Fruit fly (Drosophila melanogaster) whole organism, embryonic: Measurements from ENCODE around the gene CG34409.

Source experiments
- Asciz ChIP-seq: fragments of 200-800 bp; sonication (Bioruptor generic); optimal IDR thresholded peaks from 2 replicates; lab custom pipeline; 2017; ENCODE audit warnings: missing biosample characterization, mild to moderate bottlenecking, missing genetic modification characterization, missing genetic modification reagents
- Atf6 ChIP-seq: fragments of 200-800 bp; sonication (Bioruptor generic); IDR thresholded peaks from 2 replicates; pipeline ENCODE4 v1.3.6; 2022; ENCODE audit warnings: missing biosample characterization, missing genetic modification characterization
- CG10654 ChIP-seq: fragments of 200-800 bp; sonication (Bioruptor generic); optimal IDR thresholded peaks from 2 replicates; lab custom pipeline; 2016; ENCODE audit warnings: missing biosample characterization, missing genetic modification characterization
- CG10979 ChIP-seq: fragments of 200-800 bp; sonication (Bioruptor generic); optimal IDR thresholded peaks from 2 replicates; lab custom pipeline; 2018; ENCODE audit warnings: missing biosample characterization, mild to moderate bottlenecking, missing genetic modification characterization, moderate library complexity
- CG11093 ChIP-seq: fragments of 200-800 bp; sonication (Bioruptor generic); IDR thresholded peaks from 3 replicates; pipeline ENCODE4 v1.3.6; 2022; ENCODE audit warnings: missing biosample characterization, missing genetic modification characterization
- CG13624 ChIP-seq: fragments of 200-800 bp; sonication (Bioruptor generic); optimal IDR thresholded peaks from 2 replicates; lab custom pipeline; 2016; ENCODE audit warnings: missing biosample characterization, missing genetic modification characterization
- CG13894 ChIP-seq: fragments of 200-800 bp; sonication (Bioruptor generic); optimal IDR thresholded peaks from 3 replicates; lab custom pipeline; 2018; ENCODE audit warnings: missing biosample characterization, mild to moderate bottlenecking, missing genetic modification characterization, moderate library complexity
- CG15514 ChIP-seq: fragments of 200-800 bp; sonication (Bioruptor generic); optimal IDR thresholded peaks from 3 replicates; lab custom pipeline; 2017; ENCODE audit warnings: missing biosample characterization, missing genetic modification characterization, mild to moderate bottlenecking, moderate library complexity, missing genetic modification reagents
- CG2202 ChIP-seq: fragments of 200-800 bp; sonication (Bioruptor generic); optimal IDR thresholded peaks from 2 replicates; lab custom pipeline; 2018; ENCODE audit warnings: missing biosample characterization, mild to moderate bottlenecking, missing genetic modification characterization
- CG34376 ChIP-seq: fragments of 200-800 bp; sonication (Bioruptor generic); optimal IDR thresholded peaks from 2 replicates; lab custom pipeline; 2018; ENCODE audit warnings: missing biosample characterization, mild to moderate bottlenecking, missing genetic modification characterization
- CG42726 ChIP-seq: fragments of 200-800 bp; sonication (Bioruptor generic); IDR thresholded peaks from 2 replicates; pipeline ENCODE4 v1.3.6; 2022; ENCODE audit warnings: missing biosample characterization, missing genetic modification characterization; ENCODE audit not compliant: partially characterized antibody
- CG4282 ChIP-seq: fragments of 200-800 bp; sonication (Bioruptor generic); optimal IDR thresholded peaks from 2 replicates; lab custom pipeline; 2016; ENCODE audit warnings: missing biosample characterization, missing genetic modification characterization
- CG4328 ChIP-seq: fragments of 200-800 bp; sonication (Bioruptor generic); optimal IDR thresholded peaks from 3 replicates; lab custom pipeline; 2017; ENCODE audit warnings: missing biosample characterization, missing genetic modification reagents, missing genetic modification characterization
- CG4360 ChIP-seq: fragments of 200-800 bp; sonication (Bioruptor generic); IDR thresholded peaks from 2 replicates; pipeline ENCODE4 v1.3.6; 2022; ENCODE audit warnings: missing biosample characterization, missing genetic modification characterization
- CG6813 ChIP-seq: fragments of 200-800 bp; sonication (Bioruptor generic); optimal IDR thresholded peaks from 2 replicates; lab custom pipeline; 2017; ENCODE audit warnings: missing biosample characterization, missing genetic modification characterization, mild to moderate bottlenecking, moderate library complexity, missing genetic modification reagents
- Dll ChIP-seq: fragments of 200-800 bp; sonication (Bioruptor generic); IDR thresholded peaks from 4 replicates; pipeline ENCODE4 v1.3.6; 2022; ENCODE audit warnings: missing biosample characterization, missing genetic modification characterization; ENCODE audit not compliant: partially characterized antibody
- Eip74EF ChIP-seq, 2 experiments: fragments of 200-800 bp in 1 of 2; fragments of >200 bp in 1 of 2; sonication (Bioruptor generic) in 1 of 2; optimal IDR thresholded peaks; 2 replicates each; lab custom pipeline; 2017 to 2019; ENCODE audit warnings: missing biosample characterization in 2 of 2, missing genetic modification characterization in 2 of 2, mild to moderate bottlenecking in 1 of 2, moderate library complexity in 1 of 2
- Jarid2 ChIP-seq: fragments of 200-800 bp; sonication (Bioruptor generic); optimal IDR thresholded peaks from 3 replicates; lab custom pipeline; 2017; ENCODE audit warnings: mild to moderate bottlenecking, missing biosample characterization, missing genetic modification reagents, missing genetic modification characterization
- Lpt ChIP-seq: fragments of >200 bp; optimal IDR thresholded peaks from 2 replicates; lab custom pipeline; 2018; ENCODE audit warnings: missing biosample characterization, missing genetic modification characterization
- Side ChIP-seq: fragments of 200-800 bp; sonication (Bioruptor generic); optimal IDR thresholded peaks from 2 replicates; lab custom pipeline; 2016; ENCODE audit warnings: missing biosample characterization, missing genetic modification characterization
- Trl ChIP-seq, 3 experiments: fragments of >200 bp in 2 of 3; fragments of 200-800 bp in 1 of 3; sonication (Bioruptor generic) in 1 of 3; optimal IDR thresholded peaks; 2 replicates in 1 of 3; 3 replicates in 2 of 3; lab custom pipeline; 2016 to 2017; ENCODE audit warnings: missing biosample characterization in 1 of 3, missing genetic modification characterization in 1 of 3
- Xbp1 ChIP-seq: fragments of 200-800 bp; sonication (Bioruptor generic); optimal IDR thresholded peaks from 3 replicates; lab custom pipeline; 2016; ENCODE audit warnings: missing biosample characterization, mild to moderate bottlenecking, missing genetic modification characterization
- ac ChIP-seq: fragments of 200-800 bp; sonication (Bioruptor generic); optimal IDR thresholded peaks from 3 replicates; lab custom pipeline; 2017; ENCODE audit warnings: missing biosample characterization, mild to moderate bottlenecking, missing genetic modification characterization
- ase ChIP-seq: fragments of 200-800 bp; sonication (Bioruptor generic); IDR thresholded peaks from 3 replicates; pipeline ENCODE4 v1.3.6; 2022; ENCODE audit warnings: missing biosample characterization, missing genetic modification characterization
- bcd ChIP-seq: fragments of 200-800 bp; sonication (Bioruptor generic); optimal IDR thresholded peaks from 2 replicates; lab custom pipeline; 2017; ENCODE audit warnings: missing biosample characterization, mild to moderate bottlenecking, missing genetic modification characterization
- bsh ChIP-seq, 2 experiments: fragments of 200-800 bp; sonication (Bioruptor generic); optimal IDR thresholded peaks; 2 replicates each; lab custom pipeline; 2017 to 2018; ENCODE audit warnings: mild to moderate bottlenecking in 2 of 2, missing biosample characterization in 2 of 2, missing genetic modification characterization in 2 of 2, moderate library complexity in 1 of 2
- chif ChIP-seq, 2 experiments: fragments of 200-800 bp; sonication (Bioruptor generic); optimal IDR thresholded peaks; 3 replicates each; lab custom pipeline; 2016; ENCODE audit warnings: missing biosample characterization in 2 of 2, missing genetic modification characterization in 2 of 2
- cwo ChIP-seq: fragments of 200-800 bp; sonication (Bioruptor generic); optimal IDR thresholded peaks from 3 replicates; lab custom pipeline; 2017; ENCODE audit warnings: missing biosample characterization, missing genetic modification characterization, mild to moderate bottlenecking, moderate library complexity, missing genetic modification reagents
- disco-r ChIP-seq: fragments of 200-800 bp; sonication (Bioruptor generic); optimal IDR thresholded peaks from 2 replicates; lab custom pipeline; 2016; ENCODE audit warnings: missing biosample characterization, missing genetic modification characterization
- dm ChIP-seq: fragments of 200-800 bp; sonication (Bioruptor generic); optimal IDR thresholded peaks from 3 replicates; lab custom pipeline; 2016; ENCODE audit warnings: missing biosample characterization, missing genetic modification characterization
- ewg ChIP-seq: fragments of 200-800 bp; sonication (Bioruptor generic); optimal IDR thresholded peaks from 3 replicates; lab custom pipeline; 2017; ENCODE audit warnings: mild to moderate bottlenecking, missing biosample characterization, missing genetic modification reagents, missing genetic modification characterization
- fd96Cb ChIP-seq: fragments of 200-800 bp; sonication (Bioruptor generic); optimal IDR thresholded peaks from 2 replicates; lab custom pipeline; 2018; ENCODE audit warnings: missing biosample characterization, mild to moderate bottlenecking, missing genetic modification characterization, moderate library complexity
- fu2 ChIP-seq: fragments of 200-800 bp; sonication (Bioruptor generic); optimal IDR thresholded peaks from 2 replicates; lab custom pipeline; 2016; ENCODE audit warnings: missing biosample characterization, missing genetic modification characterization
- gce ChIP-seq: fragments of 200-800 bp; sonication (Bioruptor generic); IDR thresholded peaks from 3 replicates; pipeline ENCODE4 v1.3.6; 2022; ENCODE audit warnings: missing biosample characterization, missing genetic modification characterization
- gro ChIP-seq: fragments of 200-800 bp; sonication (Bioruptor generic); optimal IDR thresholded peaks from 2 replicates; lab custom pipeline; 2016; ENCODE audit warnings: missing biosample characterization, missing genetic modification characterization
- gsb ChIP-seq: fragments of 200-800 bp; sonication (Bioruptor generic); IDR thresholded peaks from 2 replicates; pipeline ENCODE4 v1.3.6; 2022; ENCODE audit warnings: missing biosample characterization, missing genetic modification characterization
- h ChIP-seq: fragments of >200 bp; optimal IDR thresholded peaks from 2 replicates; lab custom pipeline; 2017
- hth ChIP-seq: fragments of >200 bp; optimal IDR thresholded peaks from 2 replicates; lab custom pipeline; 2017; ENCODE audit warnings: inconsistent platforms
- lbe ChIP-seq: fragments of 200-800 bp; sonication (Bioruptor generic); optimal IDR thresholded peaks from 2 replicates; lab custom pipeline; 2016; ENCODE audit warnings: missing biosample characterization, mild to moderate bottlenecking, missing genetic modification characterization
- nom ChIP-seq: fragments of 200-800 bp; sonication (Bioruptor generic); optimal IDR thresholded peaks from 2 replicates; lab custom pipeline; 2017; ENCODE audit warnings: missing biosample characterization, missing genetic modification characterization, mild to moderate bottlenecking, moderate library complexity, missing genetic modification reagents
- org-1 ChIP-seq: fragments of 200-800 bp; sonication (Bioruptor generic); optimal IDR thresholded peaks from 2 replicates; lab custom pipeline; 2017; ENCODE audit warnings: missing biosample characterization, missing genetic modification characterization
- pan ChIP-seq, 4 experiments: fragments of >200 bp in 3 of 4; fragments of 200-800 bp in 1 of 4; sonication (Bioruptor generic) in 1 of 4; optimal IDR thresholded peaks in 3 of 4; IDR thresholded peaks in 1 of 4; 2 replicates each; pipeline versions ENCODE4 v1.3.6 to Lab custom; 2017 to 2022; ENCODE audit warnings: missing biosample characterization in 2 of 4, missing genetic modification characterization in 2 of 4, mixed read lengths in 1 of 4
- phol ChIP-seq: fragments of 200-800 bp; sonication (Bioruptor generic); optimal IDR thresholded peaks from 3 replicates; lab custom pipeline; 2018; ENCODE audit warnings: missing biosample characterization, mild to moderate bottlenecking, missing genetic modification characterization, moderate library complexity
- pita ChIP-seq: fragments of 200-800 bp; sonication (Bioruptor generic); optimal IDR thresholded peaks from 2 replicates; lab custom pipeline; 2017; ENCODE audit warnings: missing biosample characterization, mild to moderate bottlenecking, missing genetic modification characterization
- pum ChIP-seq: fragments of 200-800 bp; sonication (Bioruptor generic); optimal IDR thresholded peaks from 2 replicates; lab custom pipeline; 2016; ENCODE audit warnings: missing biosample characterization, missing genetic modification characterization
- sima ChIP-seq: fragments of 200-800 bp; sonication (Bioruptor generic); optimal IDR thresholded peaks from 2 replicates; lab custom pipeline; 2016; ENCODE audit warnings: missing biosample characterization, missing genetic modification characterization
- slbo ChIP-seq: fragments of 200-800 bp; sonication (Bioruptor generic); IDR thresholded peaks from 2 replicates; pipeline ENCODE4 v1.3.6; 2022; ENCODE audit warnings: missing biosample characterization, missing genetic modification characterization
- yki ChIP-seq: fragments of >200 bp; optimal IDR thresholded peaks from 3 replicates; lab custom pipeline; 2018
- zf30C ChIP-seq: fragments of 200-800 bp; sonication (Bioruptor generic); optimal IDR thresholded peaks from 3 replicates; lab custom pipeline; 2018; ENCODE audit warnings: missing biosample characterization, mild to moderate bottlenecking, missing genetic modification characterization

The CG34409 gene

dm6 chr3R:9725121-9725956 lies 20.8 kb downstream of the CG34409 start, which contains the start of gene hyd (continued):
- TF ChIP-seq bsh (GFP tag; optimal IDR thresholded peaks at IDR 0.05; lab: Kevin White, UChicago) (no peak), gce (GFP tag; lab: Robert Waterston, UW) (no peak), pan (optimal IDR thresholded peaks at IDR 0.05; lab: Kevin White, UChicago) (no peak), pan (GFP tag; optimal IDR thresholded peaks at IDR 0.05 in 1 of 2, IDR thresholded peaks at IDR 0.05 in 1 of 2) (no peak), Dll (peak; percentile 92), Side (GFP tag; lab: Kevin White, UChicago) (no peak), yki (no peak), pum (GFP tag; lab: Kevin White, UChicago) (no peak), fu2 (GFP tag; lab: Kevin White, UChicago) (no peak), CG6813 (GFP tag; lab: Kevin White, UChicago) (no peak), gsb (GFP tag; lab: Robert Waterston, UW) (no peak), phol (tag; lab: Kevin White, UChicago) (peak; percentile 42), hth (lab: Kevin White, UChicago) (no peak), pita (GFP tag; lab: Kevin White, UChicago) (peak; percentile 29), Atf6 (GFP tag; lab: Robert Waterston, UW) (no peak), CG42726 (GFP tag; lab: Robert Waterston, UW) (peak; percentile 74; the same call in 1 of the 2 replicates), bcd (no peak), CG10979 (no peak), org-1 (GFP tag; lab: Kevin White, UChicago) (no peak), h (no peak), CG4328 (GFP tag; lab: Kevin White, UChicago) (no peak), Jarid2 (GFP tag; lab: Kevin White, UChicago) (no peak), dm (GFP tag; lab: Kevin White, UChicago) (peak; percentile 15), CG4360 (GFP tag; lab: Robert Waterston, UW) (no peak), lbe (GFP tag; lab: Kevin White, UChicago) (no peak), CG4282 (GFP tag; lab: Kevin White, UChicago) (no peak), ewg (no peak), fd96Cb (no peak), CG34376 (GFP tag; lab: Kevin White, UChicago) (peak; percentile 43), gro (GFP tag; lab: Kevin White, UChicago) (no peak), Asciz (GFP tag; lab: Kevin White, UChicago) (no peak), slbo (GFP tag; lab: Robert Waterston, UW) (no peak; the same call in 1 of the 2 replicates), Xbp1 (GFP tag; lab: Kevin White, UChicago) (peak; percentile 15), nom (GFP tag; lab: Kevin White, UChicago) (no peak), ase (GFP tag; lab: Robert Waterston, UW) (no peak), disco-r (no peak), Eip74EF (GFP tag; optimal IDR thresholded peaks at IDR 0.05; lab: Kevin White, UChicago) (no peak), sima (GFP tag; lab: Kevin White, UChicago) (no peak), zf30C (GFP tag; lab: Kevin White, UChicago) (no peak), CG15514 (no peak), Lpt (GFP tag; lab: Kevin White, UChicago) (no peak), CG11093 (GFP tag; lab: Robert Waterston, UW) (no peak), CG13894 (tag; lab: Kevin White, UChicago) (no peak), CG2202 (tag; lab: Kevin White, UChicago) (no peak), ac (no peak), Trl (optimal IDR thresholded peaks at IDR 0.05; lab: Kevin White, UChicago) (no peak), Trl (GFP tag; optimal IDR thresholded peaks at IDR 0.05; lab: Kevin White, UChicago) (no peak), CG13624 (GFP tag; lab: Kevin White, UChicago) (peak; percentile 19), cwo (GFP tag; lab: Kevin White, UChicago) (no peak), CG10654 (GFP tag; lab: Kevin White, UChicago) (no peak), chif (GFP tag; optimal IDR thresholded peaks at IDR 0.05; lab: Kevin White, UChicago) (no peak)
